Fruit fly (Drosophila melanogaster): Measurements from ENCODE around the gene spartin.

DNA sequence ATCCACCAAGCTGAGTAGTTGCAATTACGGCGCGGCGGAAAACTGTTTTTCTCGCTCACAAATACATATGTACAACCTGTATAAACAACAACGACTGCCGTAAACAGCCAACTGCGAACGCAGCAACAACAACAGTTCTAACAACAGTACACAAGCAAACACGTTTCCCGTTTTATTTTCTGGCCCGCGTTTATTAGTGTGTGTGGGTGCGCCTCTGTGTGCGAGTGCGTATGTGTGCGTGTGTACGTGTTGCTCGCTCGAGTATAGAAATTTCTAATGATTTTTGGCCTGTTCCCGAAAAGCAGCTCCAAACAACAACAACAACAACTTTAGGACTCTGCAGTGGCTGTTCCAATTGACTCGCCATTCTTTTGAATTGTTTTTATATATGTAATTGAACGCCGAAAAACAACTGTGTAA lies 5.3 kb downstream of the spartin start:
- TF ChIP-seq toe (GFP tag; optimal IDR thresholded peaks at IDR 0.05): no peak
- TF ChIP-seq ovo (GFP tag; optimal IDR thresholded peaks at IDR 0.05): peak; percentile 87
- TF ChIP-seq Mnt (GFP tag; optimal IDR thresholded peaks at IDR 0.05): no peak
- TF ChIP-seq pad (GFP tag; optimal IDR thresholded peaks at IDR 0.05): peak; percentile 65
- TF ChIP-seq CG1620 (GFP tag; optimal IDR thresholded peaks at IDR 0.05): no peak
- TF ChIP-seq CG7045 (GFP tag; optimal IDR thresholded peaks at IDR 0.05): peak; percentile 42

Measured in whole organism, adult.